Fruit fly (Drosophila melanogaster) whole organism, embryonic: ENCODE measurements around the gene CG42792.

Source experiments
- ATbp ChIP-seq: fragments of 200-800 bp; sonication (Bioruptor generic); optimal IDR thresholded peaks from 2 replicates; lab custom pipeline; 2017; ENCODE audit warnings: missing biosample characterization, mild to moderate bottlenecking, missing genetic modification characterization, missing genetic modification reagents
- CG10959 ChIP-seq: fragments of 200-800 bp; sonication (Bioruptor generic); IDR thresholded peaks from 2 replicates; pipeline ENCODE4 v1.3.6; 2022; ENCODE audit warnings: missing biosample characterization, missing genetic modification characterization
- CG11723 ChIP-seq: fragments of 200-800 bp; sonication (Bioruptor generic); optimal IDR thresholded peaks from 2 replicates; lab custom pipeline; 2017; ENCODE audit warnings: missing biosample characterization, mild to moderate bottlenecking, missing genetic modification characterization
- CG12744 ChIP-seq: fragments of 200-800 bp; sonication (Bioruptor generic); optimal IDR thresholded peaks from 2 replicates; lab custom pipeline; 2016; ENCODE audit warnings: missing biosample characterization, missing genetic modification characterization
- CG13123 ChIP-seq: fragments of 200-800 bp; sonication (Bioruptor generic); optimal IDR thresholded peaks from 2 replicates; lab custom pipeline; 2016; ENCODE audit warnings: missing biosample characterization, missing genetic modification characterization
- CG15601 ChIP-seq: fragments of 200-800 bp; sonication (Bioruptor generic); optimal IDR thresholded peaks from 3 replicates; lab custom pipeline; 2019; ENCODE audit warnings: missing biosample characterization, mild to moderate bottlenecking, missing genetic modification characterization, moderate library complexity
- CG16779 ChIP-seq: fragments of 200-800 bp; sonication (Bioruptor generic); IDR thresholded peaks from 2 replicates; pipeline ENCODE4 v1.3.6; 2022; ENCODE audit warnings: missing biosample characterization, missing genetic modification characterization
- CG17802 ChIP-seq: fragments of 200-800 bp; sonication (Bioruptor generic); optimal IDR thresholded peaks from 2 replicates; lab custom pipeline; 2018; ENCODE audit warnings: missing biosample characterization, mild to moderate bottlenecking, missing genetic modification characterization, moderate library complexity
- CG18619 ChIP-seq: fragments of 200-800 bp; sonication (Bioruptor generic); optimal IDR thresholded peaks from 3 replicates; lab custom pipeline; 2017; ENCODE audit warnings: missing biosample characterization, mild to moderate bottlenecking, missing genetic modification characterization
- CG30403 ChIP-seq: fragments of 200-800 bp; sonication (Bioruptor generic); optimal IDR thresholded peaks from 3 replicates; lab custom pipeline; 2016; ENCODE audit warnings: missing biosample characterization, missing genetic modification characterization
- CG3163 ChIP-seq: fragments of 200-800 bp; sonication (Bioruptor generic); optimal IDR thresholded peaks from 3 replicates; lab custom pipeline; 2016; ENCODE audit warnings: missing biosample characterization, missing genetic modification characterization
- CG43689 ChIP-seq: fragments of 200-800 bp; sonication (Bioruptor generic); IDR thresholded peaks from 2 replicates; pipeline ENCODE4 v1.3.6; 2022; ENCODE audit warnings: missing biosample characterization, missing genetic modification characterization
- CG5180 ChIP-seq: fragments of 200-800 bp; sonication (Bioruptor generic); optimal IDR thresholded peaks from 3 replicates; lab custom pipeline; 2017; ENCODE audit warnings: missing biosample characterization, missing genetic modification characterization, mild to moderate bottlenecking, moderate library complexity, missing genetic modification reagents
- CG7271 ChIP-seq: fragments of 200-800 bp; sonication (Bioruptor generic); optimal IDR thresholded peaks from 2 replicates; lab custom pipeline; 2018; ENCODE audit warnings: missing biosample characterization, mild to moderate bottlenecking, missing genetic modification characterization, moderate library complexity
- CG7928 ChIP-seq: fragments of 200-800 bp; sonication (Bioruptor generic); optimal IDR thresholded peaks from 2 replicates; lab custom pipeline; 2017; ENCODE audit warnings: missing biosample characterization, mild to moderate bottlenecking, missing genetic modification characterization
- CG8944 ChIP-seq: fragments of 200-800 bp; sonication (Bioruptor generic); optimal IDR thresholded peaks from 3 replicates; lab custom pipeline; 2016; ENCODE audit warnings: missing biosample characterization, missing genetic modification characterization
- CG9609 ChIP-seq: fragments of 200-800 bp; sonication (Bioruptor generic); optimal IDR thresholded peaks from 3 replicates; lab custom pipeline; 2016; ENCODE audit warnings: missing biosample characterization, missing genetic modification characterization
- Dad ChIP-seq: fragments of 200-800 bp; sonication (Bioruptor generic); optimal IDR thresholded peaks from 3 replicates; lab custom pipeline; 2016; ENCODE audit warnings: missing biosample characterization, missing genetic modification characterization
- E2f1 ChIP-seq: fragments of 200-800 bp; sonication (Bioruptor generic); IDR thresholded peaks from 2 replicates; pipeline ENCODE4 v1.3.6; 2022; ENCODE audit warnings: missing biosample characterization, missing genetic modification characterization
- Lhr ChIP-seq: fragments of 200-800 bp; sonication (Bioruptor generic); optimal IDR thresholded peaks from 3 replicates; lab custom pipeline; 2017; ENCODE audit warnings: mild to moderate bottlenecking, missing biosample characterization, missing genetic modification reagents, missing genetic modification characterization
- Lpt ChIP-seq: fragments of >200 bp; optimal IDR thresholded peaks from 2 replicates; lab custom pipeline; 2018; ENCODE audit warnings: missing biosample characterization, missing genetic modification characterization
- Med ChIP-seq: fragments of 200-800 bp; sonication (Bioruptor generic); peaks from one replicate; lab custom pipeline; 2016; ENCODE audit warnings: missing biosample characterization, missing genetic modification characterization, mild to moderate bottlenecking, inconsistent platforms, moderate library complexity
- NC2β ChIP-seq: fragments of 200-800 bp; sonication (Bioruptor generic); optimal IDR thresholded peaks from 2 replicates; lab custom pipeline; 2016; ENCODE audit warnings: missing biosample characterization, missing genetic modification characterization
- Nf-YB ChIP-seq: fragments of 200-800 bp; sonication (Bioruptor generic); optimal IDR thresholded peaks from 3 replicates; lab custom pipeline; 2019; ENCODE audit warnings: missing biosample characterization, mild to moderate bottlenecking, missing genetic modification characterization, moderate library complexity
- Opbp ChIP-seq: fragments of 200-800 bp; sonication (Bioruptor generic); IDR thresholded peaks from 3 replicates; pipeline ENCODE4 v1.3.6; 2022; ENCODE audit warnings: missing biosample characterization, missing genetic modification characterization; ENCODE audit not compliant: partially characterized antibody
- Sry-β ChIP-seq: fragments of 200-800 bp; sonication (Bioruptor generic); optimal IDR thresholded peaks from 2 replicates; lab custom pipeline; 2018; ENCODE audit warnings: missing biosample characterization, mild to moderate bottlenecking, missing genetic modification characterization, moderate library complexity
- Ssrp ChIP-seq: fragments of 200-800 bp; sonication (Bioruptor generic); optimal IDR thresholded peaks from 2 replicates; lab custom pipeline; 2018; ENCODE audit warnings: missing biosample characterization, mild to moderate bottlenecking, missing genetic modification characterization, moderate library complexity
- Trl ChIP-seq, 3 experiments: fragments of >200 bp in 2 of 3; fragments of 200-800 bp in 1 of 3; sonication (Bioruptor generic) in 1 of 3; optimal IDR thresholded peaks; 2 replicates in 1 of 3; 3 replicates in 2 of 3; lab custom pipeline; 2016 to 2017; ENCODE audit warnings: missing biosample characterization in 1 of 3, missing genetic modification characterization in 1 of 3
- ato ChIP-seq: fragments of 200-800 bp; sonication (Bioruptor generic); IDR thresholded peaks from 2 replicates; pipeline ENCODE4 v1.3.6; 2022; ENCODE audit warnings: missing biosample characterization, missing genetic modification characterization; ENCODE audit not compliant: partially characterized antibody
- bigmax ChIP-seq: fragments of 200-800 bp; sonication (Bioruptor generic); optimal IDR thresholded peaks from 2 replicates; lab custom pipeline; 2018; ENCODE audit warnings: missing biosample characterization, mild to moderate bottlenecking, missing genetic modification characterization
- crc ChIP-seq: fragments of 200-800 bp; sonication (Bioruptor generic); optimal IDR thresholded peaks from 2 replicates; lab custom pipeline; 2016; ENCODE audit warnings: missing biosample characterization, missing genetic modification characterization
- eyg ChIP-seq: fragments of 200-800 bp; sonication (Bioruptor generic); optimal IDR thresholded peaks from 3 replicates; lab custom pipeline; 2016; ENCODE audit warnings: missing biosample characterization, missing genetic modification characterization
- ftz-f1 ChIP-seq: fragments of 200-800 bp; sonication (Bioruptor generic); optimal IDR thresholded peaks from 2 replicates; lab custom pipeline; 2016; ENCODE audit warnings: missing biosample characterization, missing genetic modification characterization
- gem ChIP-seq: fragments of 200-800 bp; sonication (Bioruptor generic); optimal IDR thresholded peaks from 2 replicates; lab custom pipeline; 2019; ENCODE audit warnings: missing biosample characterization, mild to moderate bottlenecking, missing genetic modification characterization, moderate library complexity
- gsb-n ChIP-seq: fragments of 200-800 bp; sonication (Bioruptor generic); optimal IDR thresholded peaks from 3 replicates; lab custom pipeline; 2018; ENCODE audit warnings: missing biosample characterization, mild to moderate bottlenecking, missing genetic modification characterization
- ham ChIP-seq: fragments of 200-800 bp; sonication (Bioruptor generic); IDR thresholded peaks from 2 replicates; pipeline ENCODE4 v1.3.6; 2022; ENCODE audit warnings: missing biosample characterization, missing genetic modification characterization
- her ChIP-seq: fragments of 200-800 bp; sonication (Bioruptor generic); optimal IDR thresholded peaks from 2 replicates; lab custom pipeline; 2016; ENCODE audit warnings: missing biosample characterization, missing genetic modification characterization
- ind ChIP-seq: fragments of 200-800 bp; sonication (Bioruptor generic); optimal IDR thresholded peaks from 3 replicates; lab custom pipeline; 2016; ENCODE audit warnings: missing biosample characterization, missing genetic modification characterization
- lab ChIP-seq: fragments of 200-800 bp; sonication (Bioruptor generic); optimal IDR thresholded peaks from 3 replicates; lab custom pipeline; 2017; ENCODE audit warnings: missing biosample characterization, missing genetic modification characterization, mild to moderate bottlenecking, moderate library complexity, missing genetic modification reagents
- mam ChIP-seq: fragments of 200-800 bp; sonication (Bioruptor generic); optimal IDR thresholded peaks from 3 replicates; lab custom pipeline; 2016; ENCODE audit warnings: missing biosample characterization, missing genetic modification characterization
- org-1 ChIP-seq: fragments of 200-800 bp; sonication (Bioruptor generic); optimal IDR thresholded peaks from 2 replicates; lab custom pipeline; 2017; ENCODE audit warnings: missing biosample characterization, missing genetic modification characterization
- otp ChIP-seq: fragments of 200-800 bp; sonication (Bioruptor generic); IDR thresholded peaks from 3 replicates; pipeline ENCODE4, ENCODE4 v1.3.6; 2022; ENCODE audit warnings: missing biosample characterization, missing genetic modification characterization
- sisA ChIP-seq: fragments of 200-800 bp; sonication (Bioruptor generic); IDR thresholded peaks from 2 replicates; pipeline ENCODE4 v1.3.6; 2022; ENCODE audit warnings: missing biosample characterization, missing genetic modification characterization
- tap ChIP-seq: fragments of 200-800 bp; optimal IDR thresholded peaks from 3 replicates; lab custom pipeline; 2019; ENCODE audit warnings: missing biosample characterization, mild to moderate bottlenecking, missing genetic modification characterization, moderate library complexity
- toy ChIP-seq: fragments of 200-800 bp; sonication (Bioruptor generic); IDR thresholded peaks from 2 replicates; pipeline ENCODE4 v1.3.6; 2022; ENCODE audit warnings: missing biosample characterization, missing genetic modification characterization
- trem ChIP-seq: fragments of 200-800 bp; optimal IDR thresholded peaks from 3 replicates; lab custom pipeline; 2019; ENCODE audit warnings: missing biosample characterization, mild to moderate bottlenecking, missing genetic modification characterization, moderate library complexity
- tx ChIP-seq: fragments of 200-800 bp; sonication (Bioruptor generic); optimal IDR thresholded peaks from 2 replicates; lab custom pipeline; 2016; ENCODE audit warnings: missing biosample characterization, missing genetic modification characterization
- unc-4 ChIP-seq: fragments of 200-800 bp; sonication (Bioruptor generic); IDR thresholded peaks from 2 replicates; pipeline ENCODE4 v1.3.6; 2022; ENCODE audit warnings: missing biosample characterization, missing genetic modification characterization; ENCODE audit not compliant: partially characterized antibody

Gene CG42792

dm6 chr2L:15912008-15912900, 47.0 kb upstream of the CG42792 start (continued):
- TF ChIP-seq trem (tag; lab: Kevin White, UChicago) = peak; percentile 76
- no peak for TF ChIP-seq NC2β (GFP tag; lab: Kevin White, UChicago)
- no peak for TF ChIP-seq CG12744 (GFP tag; lab: Kevin White, UChicago)
- TF ChIP-seq Dad = peak; percentile 16
- TF ChIP-seq CG5180 (GFP tag; lab: Kevin White, UChicago) = peak; percentile 82
- TF ChIP-seq CG16779 = no peak
- TF ChIP-seq bigmax (GFP tag; lab: Kevin White, UChicago) = no peak
- 0 out of 3 replicates have a peak, but pooled peaks have one; percentile 10 for TF ChIP-seq otp (GFP tag; lab: Robert Waterston, UW)
- TF ChIP-seq ato (GFP tag; lab: Robert Waterston, UW) = peak; percentile 35; the same call in 1 of the 2 replicates
- TF ChIP-seq CG7928 (GFP tag; lab: Kevin White, UChicago) = peak; percentile 48
- peak; percentile 99 for TF ChIP-seq ftz-f1 (GFP tag; lab: Kevin White, UChicago)
- TF ChIP-seq CG15601 (tag; lab: Kevin White, UChicago) = peak; percentile 96
- peak; percentile 88 for TF ChIP-seq ATbp
- TF ChIP-seq Trl (optimal IDR thresholded peaks at IDR 0.05; lab: Kevin White, UChicago) = peak in 1 of 2 experiments; percentile 50
- peak; percentile 26 for TF ChIP-seq Trl (GFP tag; optimal IDR thresholded peaks at IDR 0.05; lab: Kevin White, UChicago)
- peak; percentile 32 for TF ChIP-seq crc
- TF ChIP-seq unc-4 (GFP tag; lab: Robert Waterston, UW) = 0 out of 2 replicates have a peak, but pooled peaks have one; percentile 21
- no peak for TF ChIP-seq CG8944 (GFP tag; lab: Kevin White, UChicago)
- TF ChIP-seq Med (GFP tag; lab: Kevin White, UChicago) = peak; percentile 80
- peak; percentile 71 for TF ChIP-seq CG43689 (GFP tag; lab: Robert Waterston, UW)
- TF ChIP-seq toy (GFP tag; lab: Robert Waterston, UW) = peak; percentile 84
- no peak; the same call in 1 of the 2 replicates for TF ChIP-seq CG10959
- peak; percentile 87 for TF ChIP-seq lab (GFP tag; lab: Kevin White, UChicago)
- no peak for TF ChIP-seq Lpt (GFP tag; lab: Kevin White, UChicago)
- peak; percentile 97 for TF ChIP-seq gem
- no peak for TF ChIP-seq CG3163 (GFP tag; lab: Kevin White, UChicago)
- TF ChIP-seq Sry-β (GFP tag; lab: Kevin White, UChicago) = no peak
- peak; percentile 88 for TF ChIP-seq CG11723 (GFP tag; lab: Kevin White, UChicago)
- TF ChIP-seq tap = peak; percentile 93
- peak; percentile 84 for TF ChIP-seq sisA (GFP tag; lab: Robert Waterston, UW)
- no peak for TF ChIP-seq CG9609
- peak; percentile 96 for TF ChIP-seq CG30403
- peak; percentile 88 for TF ChIP-seq org-1
- no peak for TF ChIP-seq Opbp
- peak; percentile 93 for TF ChIP-seq CG18619 (GFP tag; lab: Kevin White, UChicago)
- peak; percentile 76 for TF ChIP-seq Nf-YB (GFP tag; lab: Kevin White, UChicago)
- TF ChIP-seq ham (GFP tag; lab: Robert Waterston, UW) = peak; percentile 77
- TF ChIP-seq Lhr (GFP tag; lab: Kevin White, UChicago) = peak; percentile 78
- TF ChIP-seq CG17802 (tag; lab: Kevin White, UChicago) = peak; percentile 49
- peak; percentile 92 for TF ChIP-seq E2f1 (GFP tag; lab: Robert Waterston, UW)
- TF ChIP-seq mam (GFP tag; lab: Kevin White, UChicago) = peak; percentile 60
- TF ChIP-seq ind (GFP tag; lab: Kevin White, UChicago) = peak; percentile 91
- TF ChIP-seq CG13123 (GFP tag; lab: Kevin White, UChicago) = peak; percentile 93
- TF ChIP-seq CG7271 (tag; lab: Kevin White, UChicago) = peak; percentile 57
- TF ChIP-seq her (GFP tag; lab: Kevin White, UChicago) = peak; percentile 17
- peak; percentile 99 for TF ChIP-seq gsb-n (tag; lab: Kevin White, UChicago)
- TF ChIP-seq Ssrp = peak; percentile 99
- peak; percentile 29 for TF ChIP-seq tx (GFP tag; lab: Kevin White, UChicago)
- TF ChIP-seq eyg (GFP tag; lab: Kevin White, UChicago) = no peak
